Fruit fly (Drosophila melanogaster): ENCODE data around the gene mRpL2.

The mRpL2 gene

DNA sequence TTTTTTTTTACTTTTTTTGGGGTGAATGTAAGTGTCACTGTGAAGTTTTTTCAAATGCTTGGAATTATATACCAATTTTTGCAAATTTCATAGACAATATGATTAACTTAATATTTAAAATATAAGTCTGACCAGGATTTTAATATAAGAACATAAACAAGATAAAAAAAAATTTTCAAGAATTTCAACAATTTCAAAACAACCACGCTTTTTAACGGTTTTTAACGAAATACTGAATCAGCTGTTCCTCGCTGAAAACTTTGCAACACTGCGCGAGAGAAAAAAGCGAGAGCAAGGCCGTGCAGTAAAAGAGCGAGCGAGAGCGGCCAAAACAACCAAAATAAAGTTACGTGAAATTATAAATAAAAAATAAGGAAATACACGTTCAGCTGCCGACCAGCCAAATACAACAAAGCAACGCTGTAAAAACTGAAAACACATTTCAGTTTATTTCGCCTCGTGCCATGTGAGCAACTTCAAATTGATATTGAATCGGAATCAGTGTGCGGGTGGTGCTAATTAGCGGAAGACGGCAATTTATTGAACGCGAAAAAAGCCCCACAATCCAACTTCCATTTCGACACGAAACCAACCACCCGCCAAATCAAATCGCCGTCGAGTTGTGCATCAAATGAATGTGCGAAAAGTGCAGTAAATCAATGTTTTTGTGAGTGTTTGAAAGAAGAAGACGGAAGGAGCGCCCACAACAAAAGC, 24.3 kb upstream of the mRpL2 start, which contains the start of the genes CG46439, Iyd and CG33947:
Gene CG46439 (minus strand): TSS at position 51 of the 714 bp plus-strand sequence.
Gene Iyd (minus strand): TSS at position 51 of the 714 bp plus-strand sequence.
Gene CG33947 (plus strand): TSS at position 302 of the 714 bp plus-strand sequence.
- TF ChIP-seq h (optimal IDR thresholded peaks at IDR 0.05) (no peak), Myc (optimal IDR thresholded peaks at IDR 0.05) (no peak), insv (optimal IDR thresholded peaks at IDR 0.05) (no peak), psq (optimal IDR thresholded peaks at IDR 0.05) (no peak), Sin3A (optimal IDR thresholded peaks at IDR 0.05) (no peak), ttk (optimal IDR thresholded peaks at IDR 0.05) (no peak)

DNA sequence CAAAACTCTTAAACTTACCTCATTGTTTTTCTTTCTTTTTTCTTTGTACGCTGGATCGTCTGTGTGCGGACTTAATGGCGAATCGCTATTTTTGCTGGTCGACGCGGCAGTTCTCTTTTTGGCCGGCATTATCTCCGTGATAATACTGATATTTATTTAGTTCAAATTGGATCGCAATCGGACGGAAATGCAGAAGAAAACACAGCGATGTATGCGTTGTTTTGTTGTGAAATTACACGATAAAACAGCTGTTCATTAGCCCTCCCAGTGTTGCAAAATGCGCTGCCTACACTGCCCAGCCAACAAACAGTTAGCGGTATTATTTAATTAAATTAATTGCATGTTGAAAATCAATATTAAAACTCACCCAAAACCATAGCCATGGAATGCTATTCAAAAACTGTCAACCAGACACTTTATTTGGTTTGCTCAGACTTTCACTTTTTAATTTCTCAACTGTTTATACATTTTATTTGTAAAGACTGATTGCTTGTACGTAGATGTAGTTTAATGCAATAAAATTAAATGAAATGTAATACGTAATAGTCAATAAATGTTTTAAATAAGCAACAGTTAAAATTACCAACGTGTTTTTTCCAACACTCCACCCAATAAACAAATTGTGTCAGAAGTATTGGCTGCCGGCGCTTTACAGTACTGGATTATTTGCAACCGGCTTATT, 22.5 kb upstream of the mRpL2 start, which contains the start of the genes Irbp18 and APP-BP1:
Gene Irbp18 (minus strand): TSS at position 205 of the 682 bp plus-strand sequence.
Gene APP-BP1 (plus strand): TSS at position 431 of the 682 bp plus-strand sequence.
- no peak for TF ChIP-seq h (optimal IDR thresholded peaks at IDR 0.05)
- no peak for TF ChIP-seq insv (optimal IDR thresholded peaks at IDR 0.05)
- TF ChIP-seq ttk (optimal IDR thresholded peaks at IDR 0.05), result no peak
- no peak for TF ChIP-seq psq (optimal IDR thresholded peaks at IDR 0.05)
- TF ChIP-seq Sin3A (optimal IDR thresholded peaks at IDR 0.05), result no peak
- TF ChIP-seq Myc (optimal IDR thresholded peaks at IDR 0.05), result no peak

DNA sequence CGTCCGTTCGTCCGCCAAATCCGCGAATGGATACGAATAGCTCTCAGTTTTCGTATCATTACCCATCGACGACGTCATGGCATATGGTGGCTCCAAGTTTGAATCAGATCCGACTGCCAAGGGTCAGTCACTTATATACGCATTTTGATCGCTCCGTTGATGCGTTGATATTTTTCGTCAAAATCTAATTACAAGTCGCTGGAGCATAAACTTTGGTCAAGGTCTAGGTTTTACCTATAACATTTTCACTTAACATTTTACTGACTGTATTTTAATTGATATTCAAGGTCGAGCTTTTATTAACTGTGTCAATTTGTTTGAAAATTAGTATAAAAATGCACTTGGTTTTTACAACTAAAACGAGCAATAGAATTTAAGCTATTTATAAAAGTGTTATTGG, 19.0 kb upstream of the mRpL2 start, which contains the start of gene Elo68beta:
Gene Elo68beta (minus strand): TSS at position 101 of the 400 bp plus-strand sequence.
- TF ChIP-seq Myc (optimal IDR thresholded peaks at IDR 0.05) (no peak), psq (optimal IDR thresholded peaks at IDR 0.05) (no peak), ttk (optimal IDR thresholded peaks at IDR 0.05) (no peak), h (optimal IDR thresholded peaks at IDR 0.05) (no peak), Sin3A (optimal IDR thresholded peaks at IDR 0.05) (no peak), insv (optimal IDR thresholded peaks at IDR 0.05) (no peak)

DNA sequence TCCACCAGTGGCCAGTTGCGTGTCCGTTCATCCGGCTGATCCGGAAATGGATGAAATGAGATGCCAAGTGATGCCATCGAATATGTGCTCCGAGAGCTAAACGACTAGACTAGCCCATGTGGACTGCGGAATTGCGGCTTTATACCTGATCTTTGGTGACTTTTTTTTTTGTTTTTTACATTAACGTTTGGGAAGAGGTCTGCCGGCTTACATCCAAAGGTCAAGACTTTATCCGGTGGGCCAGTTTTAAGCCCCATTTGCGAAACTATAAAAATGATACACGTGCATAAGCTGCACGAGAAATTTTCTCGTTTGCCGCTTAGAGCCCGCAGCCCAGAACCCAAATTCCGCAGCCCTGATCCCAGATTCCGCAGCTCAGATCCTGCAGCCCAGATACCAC, 17.7 kb upstream of the mRpL2 start, which contains the start of gene Elo68alpha:
Gene Elo68alpha (minus strand): TSS at position 101 of the 400 bp plus-strand sequence.
- TF ChIP-seq Myc (optimal IDR thresholded peaks at IDR 0.05) (no peak), h (optimal IDR thresholded peaks at IDR 0.05) (no peak), psq (optimal IDR thresholded peaks at IDR 0.05) (no peak), ttk (optimal IDR thresholded peaks at IDR 0.05) (no peak), Sin3A (optimal IDR thresholded peaks at IDR 0.05) (no peak), insv (optimal IDR thresholded peaks at IDR 0.05) (no peak)

DNA sequence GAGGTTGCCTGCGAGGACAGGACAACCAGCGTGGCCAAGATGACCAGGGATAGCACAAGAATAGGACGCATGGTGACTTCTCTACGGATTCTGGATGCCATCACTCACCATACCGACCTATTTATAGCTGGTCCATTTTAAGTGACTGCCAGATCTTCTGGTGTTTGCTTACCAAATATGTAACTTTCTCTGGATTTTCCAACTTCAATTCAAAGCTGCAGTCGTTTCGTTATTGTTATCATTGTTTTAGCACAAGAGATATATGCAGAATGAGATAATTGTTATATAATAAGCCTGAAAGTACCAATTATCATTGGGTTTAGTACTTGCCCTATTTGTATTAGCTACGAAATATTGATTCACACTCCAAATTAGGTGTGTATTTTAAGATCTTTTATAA, 16.9 kb upstream of the mRpL2 start, which contains the start of gene CG32071:
Gene CG32071 (minus strand): TSS at position 101 of the 400 bp plus-strand sequence.
- TF ChIP-seq Sin3A (optimal IDR thresholded peaks at IDR 0.05) (no peak), ttk (optimal IDR thresholded peaks at IDR 0.05) (no peak), insv (optimal IDR thresholded peaks at IDR 0.05) (no peak), h (optimal IDR thresholded peaks at IDR 0.05) (no peak), psq (optimal IDR thresholded peaks at IDR 0.05) (no peak), Myc (optimal IDR thresholded peaks at IDR 0.05) (no peak)

DNA sequence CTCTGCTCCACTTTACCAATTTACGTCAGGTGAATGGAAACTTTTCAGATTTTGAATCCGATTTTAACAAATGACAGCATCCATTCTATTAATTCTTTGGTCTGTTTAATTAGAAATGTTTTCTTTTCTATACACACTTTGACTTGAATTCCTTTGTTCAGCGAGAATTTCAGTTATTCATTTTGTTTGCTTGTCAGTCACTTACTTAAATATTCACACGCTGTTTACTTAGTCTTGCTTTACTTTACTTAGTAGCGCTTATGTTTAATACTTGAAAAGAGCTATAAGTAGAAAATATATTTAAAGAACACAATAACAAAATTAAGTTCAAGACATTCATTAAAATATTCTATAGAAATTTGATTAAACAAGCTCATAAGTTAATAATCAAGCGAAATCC, 13.2 kb upstream of the mRpL2 start, which contains the start of gene CG32073:
Gene CG32073 (minus strand): TSS at position 151 of the 400 bp plus-strand sequence.
- no peak for TF ChIP-seq Myc (optimal IDR thresholded peaks at IDR 0.05)
- no peak for TF ChIP-seq ttk (optimal IDR thresholded peaks at IDR 0.05)
- TF ChIP-seq insv (optimal IDR thresholded peaks at IDR 0.05), result no peak
- no peak for TF ChIP-seq psq (optimal IDR thresholded peaks at IDR 0.05)
- no peak for TF ChIP-seq Sin3A (optimal IDR thresholded peaks at IDR 0.05)
- no peak for TF ChIP-seq h (optimal IDR thresholded peaks at IDR 0.05)

DNA sequence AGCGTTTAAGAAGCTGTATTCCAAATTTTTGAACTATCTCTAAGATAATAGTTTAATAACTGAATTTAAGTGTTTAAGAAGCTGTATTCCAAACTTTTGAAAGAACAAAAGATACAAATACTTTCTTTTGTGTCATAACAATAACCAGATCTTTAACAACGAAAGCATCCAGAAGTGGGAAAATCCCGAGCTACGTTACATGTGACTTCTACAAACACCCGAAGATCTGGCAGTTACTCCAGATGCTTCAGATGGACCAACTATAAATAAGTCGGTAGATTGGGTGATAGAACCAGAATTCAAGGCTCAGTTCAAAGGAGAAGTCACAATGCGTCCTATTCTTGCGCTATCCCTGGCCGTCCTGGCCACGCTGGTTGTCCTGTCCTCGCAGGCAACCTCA, 12.7 kb upstream of the mRpL2 start, which contains the start of gene CG12522:
Gene CG12522 (plus strand): TSS at position 301 of the 400 bp plus-strand sequence.
- TF ChIP-seq h (optimal IDR thresholded peaks at IDR 0.05) (no peak), insv (optimal IDR thresholded peaks at IDR 0.05) (no peak), ttk (optimal IDR thresholded peaks at IDR 0.05) (no peak), Myc (optimal IDR thresholded peaks at IDR 0.05) (no peak), Sin3A (optimal IDR thresholded peaks at IDR 0.05) (no peak), psq (optimal IDR thresholded peaks at IDR 0.05) (no peak)

DNA sequence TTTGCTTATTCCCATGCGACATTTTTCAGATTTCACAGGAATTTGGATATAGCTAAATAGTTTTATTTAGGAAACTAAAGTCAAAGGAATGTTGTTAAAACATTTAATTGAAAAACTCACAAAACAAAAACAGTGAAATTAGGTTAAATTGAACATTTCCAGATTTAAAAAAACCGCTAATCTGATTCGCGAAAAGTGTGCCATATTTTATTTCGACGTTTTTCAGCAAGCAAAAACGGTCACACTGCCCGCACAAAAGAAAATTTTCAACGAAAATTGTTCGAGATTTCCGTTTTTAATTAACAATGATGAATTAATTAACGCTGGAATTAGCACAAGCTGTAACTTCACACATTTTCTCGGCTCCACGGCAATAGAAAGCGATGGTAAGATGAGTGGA, 11.2 kb upstream of the mRpL2 start, which contains the start of the genes CG34012 and emei:
Gene CG34012 (minus strand): TSS at position 52 of the 400 bp plus-strand sequence.
Gene emei (plus strand): TSS at position 237 of the 400 bp plus-strand sequence.
- TF ChIP-seq Sin3A (optimal IDR thresholded peaks at IDR 0.05) (no peak), Myc (optimal IDR thresholded peaks at IDR 0.05) (no peak), h (optimal IDR thresholded peaks at IDR 0.05) (no peak), psq (optimal IDR thresholded peaks at IDR 0.05) (no peak), insv (optimal IDR thresholded peaks at IDR 0.05) (no peak), ttk (optimal IDR thresholded peaks at IDR 0.05) (no peak)

DNA sequence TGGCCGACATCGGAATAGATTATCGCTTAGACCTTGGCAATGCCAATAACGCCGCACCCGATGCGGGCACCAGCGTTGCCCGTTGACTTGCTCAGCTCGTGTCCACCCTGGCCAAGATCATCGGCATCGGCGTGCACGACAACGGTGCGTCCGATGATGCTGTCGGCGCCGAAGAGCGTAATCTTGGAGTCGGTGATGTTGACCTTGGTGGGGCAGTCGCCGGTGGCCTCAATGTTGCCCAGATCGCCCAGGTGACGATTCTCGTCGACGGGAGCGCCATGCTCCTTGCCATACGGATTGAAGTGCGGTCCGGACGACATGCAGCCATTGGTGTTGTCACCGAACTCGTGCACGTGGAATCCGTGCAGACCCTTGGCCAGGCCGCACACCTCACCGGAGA, 8.2 kb upstream of the mRpL2 start:
- TF ChIP-seq ttk (optimal IDR thresholded peaks at IDR 0.05) (no peak), Sin3A (optimal IDR thresholded peaks at IDR 0.05) (no peak)

DNA sequence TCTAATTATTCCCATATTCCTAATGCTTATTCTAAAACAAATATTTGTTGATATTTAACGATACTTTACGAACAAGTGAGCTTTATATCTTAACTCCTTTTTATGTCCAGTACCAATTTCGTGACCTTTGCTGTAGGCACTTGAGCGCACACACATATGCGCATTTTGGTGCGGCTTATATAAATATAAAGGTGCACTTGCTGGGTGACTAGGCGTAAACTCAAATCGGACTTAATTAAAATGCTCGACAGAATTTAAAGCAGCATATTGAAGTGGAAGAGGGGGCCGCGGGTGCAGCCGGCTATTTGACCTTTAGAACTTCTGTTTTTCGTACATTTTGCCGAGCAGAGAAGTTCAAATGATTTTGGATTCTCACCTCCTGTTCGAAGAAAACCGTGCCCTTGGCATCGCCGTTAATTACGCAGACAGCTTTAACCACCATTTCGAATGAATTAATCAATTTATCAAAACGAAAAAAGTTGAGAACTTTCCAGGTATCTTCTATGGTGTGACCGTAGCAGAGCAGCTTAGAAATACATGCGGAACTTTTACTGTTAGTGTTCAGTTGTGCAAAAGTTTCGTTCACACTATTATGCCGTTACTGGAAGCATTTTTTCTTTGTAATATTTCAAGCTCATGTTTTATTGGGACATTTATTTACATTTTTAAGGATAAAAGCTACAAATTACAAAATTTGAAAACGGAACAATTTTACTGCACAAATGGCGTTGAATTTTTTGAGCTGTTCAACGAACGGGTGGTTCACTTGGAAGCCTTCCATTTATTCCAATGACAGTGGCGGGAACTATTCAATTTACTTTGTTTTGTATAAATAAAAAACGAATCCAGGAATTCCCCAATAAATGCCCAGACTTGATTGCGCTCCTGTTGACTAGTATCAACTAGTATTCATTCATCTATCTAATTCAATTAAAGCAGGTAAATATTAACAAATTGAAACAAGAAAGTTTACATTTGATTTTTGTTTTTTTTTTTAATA, 7.1 kb upstream of the mRpL2 start, which contains the start of gene Sod1:
Gene Sod1 (minus strand): TSS at position 543 of the 1,000 bp plus-strand sequence.
- TF ChIP-seq insv (optimal IDR thresholded peaks at IDR 0.05) (no peak), Sin3A (optimal IDR thresholded peaks at IDR 0.05) (no peak), psq (optimal IDR thresholded peaks at IDR 0.05) (no peak), h (optimal IDR thresholded peaks at IDR 0.05) (no peak), Myc (optimal IDR thresholded peaks at IDR 0.05) (no peak)

DNA sequence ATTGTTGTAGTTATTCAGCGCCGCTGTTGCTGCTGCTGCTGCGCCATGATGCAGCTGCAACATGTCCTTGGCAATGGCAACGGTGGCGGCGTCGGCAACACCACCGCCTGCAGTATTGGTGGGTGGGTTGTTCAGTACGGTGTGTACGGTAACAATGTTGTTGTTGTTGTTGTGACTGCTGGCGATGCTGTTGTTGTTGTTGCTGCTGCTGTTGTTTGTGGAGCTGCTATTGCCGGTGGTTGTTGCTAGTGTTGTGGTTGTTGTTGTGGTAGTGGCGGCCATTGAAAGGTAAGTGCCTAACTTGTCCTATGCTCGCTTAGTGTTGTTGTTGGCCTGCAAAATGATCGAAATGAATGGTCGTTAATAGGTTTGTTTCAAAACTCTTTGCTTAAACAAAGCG, 2.9 kb upstream of the mRpL2 start:
- TF ChIP-seq ttk (optimal IDR thresholded peaks at IDR 0.05), result no peak
- TF ChIP-seq insv (optimal IDR thresholded peaks at IDR 0.05), result no peak
- TF ChIP-seq h (optimal IDR thresholded peaks at IDR 0.05), result no peak
- TF ChIP-seq Sin3A (optimal IDR thresholded peaks at IDR 0.05), result no peak
- TF ChIP-seq psq (optimal IDR thresholded peaks at IDR 0.05), result no peak
- no peak for TF ChIP-seq Myc (optimal IDR thresholded peaks at IDR 0.05)

Data from Kc167 (cell line).